Worm (Caenorhabditis elegans) whole organism, L4 larva: ENCODE results near the gene F23F1.10.

ENCODE experiments used
- F26F4.8 ChIP-seq: fragments of 200-800 bp; sonication (Bioruptor generic); conservative IDR thresholded peaks from 2 replicates; pipeline ENCODE4 v1.3.6; 2022; ENCODE audit warnings: missing genetic modification characterization, missing compliant biosample characterization
- R02D3.7 ChIP-seq: fragments of 150-350 bp; sonication (generic microtip); optimal IDR thresholded peaks from 3 replicates; lab custom pipeline; 2014; ENCODE audit warnings: missing biosample characterization, missing genetic modification characterization
- T20F7.1 ChIP-seq: fragments of 200-800 bp; sonication (Bioruptor generic); optimal IDR thresholded peaks from 2 replicates; lab custom pipeline; 2018; ENCODE audit warnings: mild to moderate bottlenecking, missing genetic modification characterization, missing compliant biosample characterization
- Y48G9A.11 ChIP-seq: fragments of 200-800 bp; sonication (Bioruptor generic); IDR thresholded peaks from 2 replicates; pipeline ENCODE4 v1.3.6; 2022; ENCODE audit warnings: missing genetic modification reagents, missing genetic modification characterization, missing compliant biosample characterization
- aha-1 ChIP-seq: fragments of 150-350 bp; peaks from one replicate; lab custom pipeline; 2014; ENCODE audit warnings: missing biosample characterization, missing genetic modification characterization
- ama-1 ChIP-seq: fragments of 150-350 bp; optimal IDR thresholded peaks from 2 replicates; lab custom pipeline; 2014; ENCODE audit warnings: inconsistent platforms, mixed read lengths
- attf-4 ChIP-seq: sonication (generic microtip); optimal IDR thresholded peaks from 3 replicates; lab custom pipeline; 2017; ENCODE audit warnings: missing biosample characterization, missing genetic modification characterization
- ceh-28 ChIP-seq: fragments of 150-350 bp; optimal IDR thresholded peaks from 2 replicates; lab custom pipeline; 2014; ENCODE audit warnings: missing biosample characterization, missing genetic modification reagents, missing genetic modification characterization
- ceh-44 ChIP-seq: fragments of 200-800 bp; sonication (Bioruptor generic); IDR thresholded peaks from 2 replicates; pipeline ENCODE4 v1.3.6; 2022; ENCODE audit warnings: missing genetic modification reagents, missing genetic modification characterization, missing compliant biosample characterization
- ces-1 ChIP-seq: fragments of 150-350 bp; sonication (generic microtip); optimal IDR thresholded peaks from 4 replicates; lab custom pipeline; 2014; ENCODE audit warnings: missing biosample characterization, missing genetic modification reagents, missing genetic modification characterization
- daf-12 ChIP-seq: fragments of 150-350 bp; optimal IDR thresholded peaks from 2 replicates; lab custom pipeline; 2014; ENCODE audit warnings: missing biosample characterization, missing genetic modification reagents, missing genetic modification characterization
- daf-16 ChIP-seq, 3 experiments: sonication (generic microtip); optimal IDR thresholded peaks; 2 replicates each; lab custom pipeline; 2016 to 2017; ENCODE audit warnings: missing genetic modification characterization in 3 of 3, missing genetic modification reagents in 3 of 3, mild to moderate bottlenecking in 2 of 3, missing compliant biosample characterization in 2 of 3, missing biosample characterization in 1 of 3, moderate library complexity in 1 of 3
- dmd-9 ChIP-seq: fragments of 200-800 bp; sonication (Bioruptor generic); IDR thresholded peaks from 2 replicates; pipeline ENCODE4 v1.3.6; 2022; ENCODE audit warnings: missing genetic modification reagents, missing genetic modification characterization, missing compliant biosample characterization
- dpl-1 ChIP-seq: fragments of 150-350 bp; optimal IDR thresholded peaks from 2 replicates; lab custom pipeline; 2014; ENCODE audit warnings: missing biosample characterization, missing genetic modification reagents, missing genetic modification characterization
- dve-1 ChIP-seq: sonication (generic microtip); optimal IDR thresholded peaks from 2 replicates; lab custom pipeline; 2017; ENCODE audit warnings: antibody characterized with exemption, mild to moderate bottlenecking, missing genetic modification characterization, missing compliant biosample characterization; ENCODE audit not compliant: insufficient read depth
- egl-27 ChIP-seq: sonication (generic microtip); optimal IDR thresholded peaks from 3 replicates; lab custom pipeline; 2017; ENCODE audit warnings: missing biosample characterization, missing genetic modification reagents, missing genetic modification characterization
- hlh-11 ChIP-seq: fragments of 200-800 bp; sonication (Bioruptor generic); optimal IDR thresholded peaks from 2 replicates; lab custom pipeline; 2018; ENCODE audit warnings: mild to moderate bottlenecking, missing genetic modification characterization, missing compliant biosample characterization
- hlh-30 ChIP-seq: sonication (generic microtip); optimal IDR thresholded peaks from 2 replicates; lab custom pipeline; 2017; ENCODE audit warnings: antibody characterized with exemption, mild to moderate bottlenecking, missing genetic modification characterization, missing compliant biosample characterization; ENCODE audit not compliant: insufficient read depth
- hmg-1.1 ChIP-seq: fragments of 200-800 bp; sonication (Bioruptor generic); IDR thresholded peaks from 2 replicates; pipeline ENCODE4 v1.3.6; 2022; ENCODE audit warnings: missing genetic modification reagents, missing genetic modification characterization, missing compliant biosample characterization
- jun-1 ChIP-seq: fragments of 150-350 bp; optimal IDR thresholded peaks from 2 replicates; lab custom pipeline; 2014; ENCODE audit warnings: missing biosample characterization, missing genetic modification reagents, missing genetic modification characterization
- lin-13 ChIP-seq: fragments of 150-350 bp; optimal IDR thresholded peaks from 2 replicates; lab custom pipeline; 2014; ENCODE audit warnings: missing biosample characterization, missing genetic modification reagents, missing genetic modification characterization
- lin-15B ChIP-seq: fragments of 150-350 bp; sonication (generic microtip); optimal IDR thresholded peaks from 3 replicates; lab custom pipeline; 2014; ENCODE audit warnings: missing biosample characterization, missing genetic modification characterization
- lin-29 ChIP-seq: fragments of 200-800 bp; sonication (Bioruptor generic); IDR thresholded peaks from 2 replicates; pipeline ENCODE4 v1.3.6; 2022; ENCODE audit warnings: missing genetic modification reagents, missing genetic modification characterization, missing compliant biosample characterization
- lin-39 ChIP-seq: fragments of 150-350 bp; optimal IDR thresholded peaks from 2 replicates; lab custom pipeline; 2014; ENCODE audit warnings: missing biosample characterization, missing genetic modification reagents, missing genetic modification characterization
- lsy-2 ChIP-seq, 2 experiments: fragments of 150-350 bp in 1 of 2; sonication (generic microtip) in 1 of 2; optimal IDR thresholded peaks; 2 replicates each; lab custom pipeline; 2014 to 2017; ENCODE audit warnings: missing biosample characterization in 2 of 2, missing genetic modification characterization in 2 of 2
- madf-9 ChIP-seq: fragments of 200-800 bp; sonication (Bioruptor generic); conservative IDR thresholded peaks from 2 replicates; pipeline ENCODE4 v1.3.6; 2022; ENCODE audit warnings: missing genetic modification reagents, missing genetic modification characterization, missing compliant biosample characterization
- mep-1 ChIP-seq: fragments of 150-350 bp; sonication (generic microtip); optimal IDR thresholded peaks from 3 replicates; lab custom pipeline; 2014; ENCODE audit warnings: missing biosample characterization, missing genetic modification characterization
- mes-2 ChIP-seq: sonication (generic microtip); optimal IDR thresholded peaks from 2 replicates; lab custom pipeline; 2016; ENCODE audit warnings: missing genotype, mild to moderate bottlenecking, missing genetic modification characterization, missing compliant biosample characterization; ENCODE audit not compliant: poor library complexity, severe bottlenecking
- mxl-2 ChIP-seq: fragments of 200-800 bp; sonication (Bioruptor generic); conservative IDR thresholded peaks from 2 replicates; pipeline ENCODE4 v1.3.6; 2022; ENCODE audit warnings: missing genetic modification reagents, missing genetic modification characterization, missing compliant biosample characterization
- mxl-3 ChIP-seq: fragments of 200-800 bp; sonication (Bioruptor generic); optimal IDR thresholded peaks from 2 replicates; lab custom pipeline; 2018; ENCODE audit warnings: mild to moderate bottlenecking, missing genetic modification characterization, missing compliant biosample characterization
- nhr-102 ChIP-seq: sonication (generic microtip); optimal IDR thresholded peaks from 2 replicates; lab custom pipeline; 2016; ENCODE audit warnings: mild to moderate bottlenecking, missing genetic modification characterization, moderate library complexity, missing compliant biosample characterization
- nhr-111 ChIP-seq: fragments of 200-800 bp; sonication (Bioruptor generic); optimal IDR thresholded peaks from 2 replicates; lab custom pipeline; 2018; ENCODE audit warnings: mild to moderate bottlenecking, missing genetic modification characterization, missing compliant biosample characterization
- nhr-237 ChIP-seq: sonication (generic microtip); optimal IDR thresholded peaks from 2 replicates; lab custom pipeline; 2017; ENCODE audit warnings: missing biosample characterization, missing genetic modification characterization
- nhr-6 ChIP-seq: fragments of 150-350 bp; optimal IDR thresholded peaks from 2 replicates; lab custom pipeline; 2014; ENCODE audit warnings: missing biosample characterization, missing genetic modification characterization
- nhr-76 ChIP-seq: fragments of 150-350 bp; optimal IDR thresholded peaks from 2 replicates; lab custom pipeline; 2014; ENCODE audit warnings: missing biosample characterization, missing genetic modification characterization
- pqm-1 ChIP-seq: sonication (generic microtip); optimal IDR thresholded peaks from 2 replicates; lab custom pipeline; 2017; ENCODE audit warnings: missing biosample characterization, missing genetic modification characterization
- sdz-12 ChIP-seq: fragments of 200-800 bp; sonication (Bioruptor generic); optimal IDR thresholded peaks from 2 replicates; lab custom pipeline; 2018; ENCODE audit warnings: mild to moderate bottlenecking, missing genetic modification characterization, missing compliant biosample characterization
- set-16 ChIP-seq: fragments of 200-800 bp; sonication (Bioruptor generic); IDR thresholded peaks from 2 replicates; pipeline ENCODE4 v1.3.6; 2022; ENCODE audit warnings: missing genetic modification reagents, missing genetic modification characterization, missing compliant biosample characterization
- skn-1 ChIP-seq: fragments of 150-350 bp; optimal IDR thresholded peaks from 2 replicates; lab custom pipeline; 2014; ENCODE audit warnings: missing biosample characterization, missing genetic modification characterization
- snpc-1.2 ChIP-seq: fragments of 200-800 bp; sonication (Bioruptor generic); IDR thresholded peaks from 2 replicates; pipeline ENCODE4 v1.3.6; 2022; ENCODE audit warnings: missing genetic modification reagents, missing genetic modification characterization, missing compliant biosample characterization
- spr-1 ChIP-seq: sonication (generic microtip); optimal IDR thresholded peaks from 2 replicates; lab custom pipeline; 2016; ENCODE audit warnings: mild to moderate bottlenecking, missing genetic modification characterization, missing compliant biosample characterization
- unc-39 ChIP-seq: sonication (generic microtip); optimal IDR thresholded peaks from 2 replicates; lab custom pipeline; 2017; ENCODE audit warnings: missing biosample characterization, missing genetic modification characterization
- unc-62 ChIP-seq, 3 experiments: fragments of 150-350 bp in 1 of 3; sonication (generic microtip); optimal IDR thresholded peaks in 2 of 3; peaks in 1 of 3; 1 replicate in 1 of 3; 2 replicates in 2 of 3; lab custom pipeline; 2014 to 2017; ENCODE audit warnings: missing biosample characterization in 3 of 3, missing genetic modification characterization in 3 of 3, missing genetic modification reagents in 3 of 3, missing genotype in 1 of 3
- vab-7 ChIP-seq: fragments of 200-800 bp; sonication (Bioruptor generic); IDR thresholded peaks from 2 replicates; pipeline ENCODE4 v1.3.6; 2022; ENCODE audit warnings: missing genetic modification reagents, missing genetic modification characterization, missing compliant biosample characterization
- zag-1 ChIP-seq: fragments of 150-350 bp; optimal IDR thresholded peaks from 2 replicates; lab custom pipeline; 2014; ENCODE audit warnings: missing biosample characterization, missing genetic modification characterization
- zfp-2 ChIP-seq: sonication (generic microtip); optimal IDR thresholded peaks from 2 replicates; lab custom pipeline; 2016; ENCODE audit warnings: mild to moderate bottlenecking, missing genetic modification characterization, missing compliant biosample characterization
- ztf-7 ChIP-seq: fragments of 150-350 bp; optimal IDR thresholded peaks from 2 replicates; lab custom pipeline; 2014; ENCODE audit warnings: missing biosample characterization, missing genetic modification characterization

The F23F1.10 gene

ce11 chrII:33904-34303 lies 7.9 kb downstream of the F23F1.10 start, which contains the start of gene F23F1.2:
Gene F23F1.2, plus strand, starts transcription at chrII:34204.
- no peak for TF ChIP-seq ztf-7 (tag; lab: Kevin White, UChicago)
- TF ChIP-seq dve-1 (tag; lab: Kevin White, UChicago): no peak
- TF ChIP-seq zag-1 (tag; lab: Kevin White, UChicago): no peak
- TF ChIP-seq nhr-237: no peak
- TF ChIP-seq F26F4.8 (GFP tag; lab: Robert Waterston, UW): no peak
- TF ChIP-seq mxl-2: no peak
- no peak for TF ChIP-seq spr-1
- no peak for TF ChIP-seq egl-27
- TF ChIP-seq, all 104 proteins: peak for 0

ce11 chrII:31521-31920 lies 10.3 kb downstream of the F23F1.10 start, which contains the start of the genes F23F1.5 and fbxc-54:
Gene F23F1.5, minus strand, starts transcription at chrII:31584.
Gene fbxc-54, plus strand, starts transcription at chrII:31719.
- TF ChIP-seq lin-15B (no peak), mxl-3 (GFP tag; lab: Kevin White, UChicago) (no peak), mep-1 (tag; lab: Kevin White, UChicago) (no peak), sdz-12 (no peak), nhr-111 (no peak), unc-62 (GFP tag; optimal IDR thresholded peaks at IDR 0.05 in 1 of 2; lab: Kevin White, UChicago) (no peak), unc-62 (tag; optimal IDR thresholded peaks at IDR 0.05; lab: Kevin White, UChicago) (no peak), madf-9 (GFP tag; lab: Robert Waterston, UW) (no peak), unc-39 (no peak), nhr-6 (tag; lab: Kevin White, UChicago) (peak; percentile 37), skn-1 (no peak), hlh-30 (no peak), T20F7.1 (GFP tag; lab: Kevin White, UChicago) (peak; percentile 90), mes-2 (tag; lab: Kevin White, UChicago) (peak; percentile 37), dve-1 (tag; lab: Kevin White, UChicago) (peak; percentile 18), nhr-102 (tag; lab: Kevin White, UChicago) (no peak), lsy-2 (tag; optimal IDR thresholded peaks at IDR 0.05; lab: Kevin White, UChicago) (peak in 1 of 2 experiments; percentile 58), ceh-28 (tag; lab: Kevin White, UChicago) (no peak), snpc-1.2 (no peak), dpl-1 (peak; percentile 31), attf-4 (tag; lab: Kevin White, UChicago) (no peak), ama-1 (no peak), daf-16 (GFP tag; optimal IDR thresholded peaks at IDR 0.05; lab: Kevin White, UChicago) (no peak), daf-16 (tag; optimal IDR thresholded peaks at IDR 0.05; lab: Kevin White, UChicago) (peak; percentile 62), R02D3.7 (tag; lab: Kevin White, UChicago) (peak; percentile 43), ceh-44 (GFP tag; lab: Robert Waterston, UW) (no peak)
- TF ChIP-seq, all 104 proteins: peak for 8

ce11 chrII:29578-29977 lies 12.2 kb downstream of the F23F1.10 start:
- peak in 1 of 2 experiments; percentile 11 for TF ChIP-seq unc-62 (GFP tag; optimal IDR thresholded peaks at IDR 0.05 in 1 of 2; lab: Kevin White, UChicago)
- no peak for TF ChIP-seq unc-62 (tag; optimal IDR thresholded peaks at IDR 0.05; lab: Kevin White, UChicago)
- TF ChIP-seq lin-15B: no peak
- TF ChIP-seq set-16 (GFP tag; lab: Robert Waterston, UW): no peak
- no peak for TF ChIP-seq mep-1 (tag; lab: Kevin White, UChicago)
- peak; percentile 75 for TF ChIP-seq aha-1 (tag; lab: Kevin White, UChicago)
- TF ChIP-seq daf-12 (tag; lab: Kevin White, UChicago): no peak
- TF ChIP-seq madf-9 (GFP tag; lab: Robert Waterston, UW): no peak

DNA sequence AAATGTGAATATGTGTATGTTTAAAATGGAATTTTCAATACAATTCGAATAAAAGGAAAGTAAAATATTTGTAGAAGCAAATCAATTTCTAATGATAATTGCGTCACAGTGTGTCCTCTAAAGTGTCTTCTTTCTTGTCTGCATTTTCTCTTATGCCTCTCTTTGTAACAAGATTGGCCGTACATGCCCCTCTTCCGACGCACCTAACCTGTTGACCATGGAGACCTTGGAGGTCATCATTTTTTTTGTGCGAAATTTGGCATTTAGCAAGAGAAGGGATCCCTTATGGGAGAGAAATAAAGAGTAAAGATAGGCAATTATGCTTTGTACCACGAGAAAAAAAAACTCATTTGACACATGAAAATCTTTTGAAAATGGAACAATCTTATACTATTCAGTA lies 13.5 kb downstream of the F23F1.10 start, which contains the start of gene F23F1.4:
Gene F23F1.4 (minus strand): TSS at position 141 of the 400 bp plus-strand sequence.
- TF ChIP-seq ces-1 (GFP tag; lab: Kevin White, UChicago) (no peak), pqm-1 (tag; lab: Kevin White, UChicago) (no peak), jun-1 (tag; lab: Kevin White, UChicago) (no peak), vab-7 (no peak), lin-39 (no peak), sdz-12 (no peak), attf-4 (tag; lab: Kevin White, UChicago) (no peak), Y48G9A.11 (GFP tag; lab: Robert Waterston, UW) (no peak), dmd-9 (GFP tag; lab: Robert Waterston, UW) (no peak), zfp-2 (tag; lab: Kevin White, UChicago) (no peak), hlh-11 (no peak), hmg-1.1 (GFP tag; lab: Robert Waterston, UW) (no peak), lin-13 (no peak), ztf-7 (tag; lab: Kevin White, UChicago) (no peak), lin-29 (GFP tag; lab: Robert Waterston, UW) (no peak), nhr-76 (tag; lab: Kevin White, UChicago) (no peak)
